Worm (Caenorhabditis elegans): ENCODE data around the gene nas-23.

ce11 chrII:7489605-7490004 is 3.9 kb downstream of the nas-23 start, which contains the start of gene D1022.9:
- no peak for TF ChIP-seq sptf-1 (tag; optimal IDR thresholded peaks at IDR 0.05)
- no peak for TF ChIP-seq M03D4.4 (tag; optimal IDR thresholded peaks at IDR 0.05)
- TF ChIP-seq pha-4 (tag; optimal IDR thresholded peaks at IDR 0.05) = no peak
- TF ChIP-seq elt-1 (tag; optimal IDR thresholded peaks at IDR 0.05; ENCODE audit: borderline replicate concordance, insufficient read depth) = no peak
- no peak for TF ChIP-seq elt-3 (tag; optimal IDR thresholded peaks at IDR 0.05)
- TF ChIP-seq nhr-237 (tag; optimal IDR thresholded peaks at IDR 0.05) = no peak
- TF ChIP-seq unc-62 (GFP tag; optimal IDR thresholded peaks at IDR 0.05) = no peak
- no peak for TF ChIP-seq ztf-11 (tag; optimal IDR thresholded peaks at IDR 0.05)
- TF ChIP-seq snpc-4 (tag; optimal IDR thresholded peaks at IDR 0.05) = no peak
- no peak for TF ChIP-seq unc-39 (tag; optimal IDR thresholded peaks at IDR 0.05)
- no peak for TF ChIP-seq nhr-76 (tag; optimal IDR thresholded peaks at IDR 0.05)
- no peak for TF ChIP-seq lsy-2 (tag; optimal IDR thresholded peaks at IDR 0.05)
- TF ChIP-seq nhr-12 (tag; optimal IDR thresholded peaks at IDR 0.05) = no peak

All from whole organism, mixed stage, embryonic.